Fruit fly (Drosophila melanogaster) whole organism, pupa: ENCODE results near the gene CG16974.

ENCODE experiments used
- CG10348 ChIP-seq: fragments of 200-800 bp; sonication (Bioruptor generic); IDR thresholded peaks from 2 replicates; pipeline ENCODE4 v1.3.6; 2022; ENCODE audit warnings: missing biosample characterization, missing genetic modification characterization
- CG13204 ChIP-seq: fragments of 200-800 bp; sonication (Bioruptor generic); optimal IDR thresholded peaks from 2 replicates; lab custom pipeline; 2018; ENCODE audit warnings: missing biosample characterization, mild to moderate bottlenecking, missing genetic modification characterization, moderate library complexity
- CG15710 ChIP-seq: fragments of 200-800 bp; sonication (Bioruptor generic); optimal IDR thresholded peaks from 2 replicates; lab custom pipeline; 2018; ENCODE audit warnings: missing biosample characterization, mild to moderate bottlenecking, missing genetic modification characterization, moderate library complexity
- CG34367 ChIP-seq: fragments of 200-800 bp; sonication (Bioruptor generic); optimal IDR thresholded peaks from 2 replicates; lab custom pipeline; 2018; ENCODE audit warnings: missing biosample characterization, mild to moderate bottlenecking, missing genetic modification characterization
- CG4496 ChIP-seq: fragments of 200-800 bp; sonication (Bioruptor generic); IDR thresholded peaks from 3 replicates; pipeline ENCODE4 v1.3.6; 2022; ENCODE audit warnings: missing biosample characterization, missing genetic modification characterization
- CG8159 ChIP-seq: fragments of 200-800 bp; sonication (Bioruptor generic); optimal IDR thresholded peaks from 3 replicates; lab custom pipeline; 2018; ENCODE audit warnings: missing biosample characterization, mild to moderate bottlenecking, missing genetic modification characterization, moderate library complexity
- CG8301 ChIP-seq: fragments of 200-800 bp; sonication (Bioruptor generic); optimal IDR thresholded peaks from 2 replicates; lab custom pipeline; 2018; ENCODE audit warnings: missing biosample characterization, mild to moderate bottlenecking, missing genetic modification characterization
- D1 ChIP-seq: fragments of 200-800 bp; sonication (Bioruptor generic); optimal IDR thresholded peaks from 2 replicates; lab custom pipeline; 2018; ENCODE audit warnings: missing biosample characterization, mild to moderate bottlenecking, missing genetic modification characterization, moderate library complexity
- EcR ChIP-seq: fragments of 200-800 bp; sonication (Bioruptor generic); optimal IDR thresholded peaks from 3 replicates; lab custom pipeline; 2019; ENCODE audit warnings: missing biosample characterization, missing genetic modification characterization, mild to moderate bottlenecking, moderate library complexity, missing genetic modification reagents
- Pif1A ChIP-seq: fragments of 200-800 bp; sonication (Bioruptor generic); optimal IDR thresholded peaks from 3 replicates; lab custom pipeline; 2016; ENCODE audit warnings: missing biosample characterization, missing genetic modification characterization
- Pif1B ChIP-seq: fragments of 200-800 bp; sonication (Bioruptor generic); optimal IDR thresholded peaks from 3 replicates; lab custom pipeline; 2016; ENCODE audit warnings: missing biosample characterization, missing genetic modification characterization
- Snoo ChIP-seq: fragments of 200-800 bp; sonication (Bioruptor generic); optimal IDR thresholded peaks from 3 replicates; lab custom pipeline; 2017; ENCODE audit warnings: missing biosample characterization, mild to moderate bottlenecking, missing genetic modification characterization, inconsistent platforms
- gl ChIP-seq: fragments of 200-800 bp; sonication (Bioruptor generic); optimal IDR thresholded peaks from 2 replicates; lab custom pipeline; 2018; ENCODE audit warnings: missing biosample characterization, mild to moderate bottlenecking, missing genetic modification characterization

DNA sequence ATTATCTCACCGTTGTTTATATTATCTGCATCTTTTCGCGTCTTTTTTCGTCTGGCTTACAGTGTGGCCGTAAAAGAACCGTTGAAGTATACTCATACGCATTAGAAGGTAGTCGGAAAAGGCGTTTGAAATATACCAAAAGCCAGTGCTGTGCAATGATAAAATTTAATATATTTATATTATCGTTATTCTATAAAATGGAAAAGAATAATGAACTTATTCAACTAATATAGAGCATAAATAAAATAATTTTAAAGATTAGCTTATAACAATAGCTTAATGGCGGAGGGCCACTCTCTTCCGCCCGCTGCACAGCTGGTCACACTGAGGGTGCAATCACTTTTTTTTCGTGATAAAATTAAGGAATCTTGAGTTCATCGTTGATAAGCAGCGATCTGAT is at the start of gene CG16974, which contains the start of gene Edem2:
- TF ChIP-seq CG8159 (tag; lab: Kevin White, UChicago) (no peak), CG10348 (GFP tag; lab: Robert Waterston, UW) (no peak), CG13204 (GFP tag; lab: Kevin White, UChicago) (no peak), Pif1A (GFP tag; lab: Kevin White, UChicago) (no peak), Pif1B (GFP tag; lab: Kevin White, UChicago) (no peak), CG34367 (no peak), EcR (GFP tag; lab: Kevin White, UChicago) (peak; percentile 28), CG4496 (peak; percentile 59; the same call in 1 of the 3 replicates), Snoo (tag; lab: Kevin White, UChicago) (peak; percentile 53), CG15710 (tag; lab: Kevin White, UChicago) (peak; percentile 56), gl (tag; lab: Kevin White, UChicago) (no peak), CG8301 (no peak), D1 (tag; lab: Kevin White, UChicago) (no peak)
